Fruit fly (Drosophila melanogaster) S2 (cell line): ENCODE data around the gene CG43843.

Experiments
- CG8478 ChIP-seq: fragments of >200 bp; optimal IDR thresholded peaks from 2 replicates; lab custom pipeline; 2018
- CTCF ChIP-seq, 2 experiments: fragments of >200 bp; optimal IDR thresholded peaks; 2 replicates each; lab custom pipeline; 2018

dm6 chrX:18509430-18509829 lies 49.2 kb upstream of the CG43843 start:
- TF ChIP-seq CG8478 (lab: Kevin White, UChicago) (no peak), CTCF (optimal IDR thresholded peaks at IDR 0.05; lab: Kevin White, UChicago) (no peak)
